Fruit fly (Drosophila melanogaster) whole organism, embryonic: ENCODE results near the gene CG31360.
A peak's percentile ranks its signal among the peaks of the same experiment; 100 is the strongest.

Experiments used
- Ada2b ChIP-seq: fragments of 200-800 bp; sonication (Bioruptor generic); IDR thresholded peaks from 2 replicates; pipeline ENCODE4 v1.3.6; 2022; ENCODE audit warnings: missing biosample characterization, missing genetic modification characterization
- Awh ChIP-seq: fragments of 200-800 bp; sonication (Bioruptor generic); IDR thresholded peaks from 2 replicates; pipeline ENCODE4, ENCODE4 v1.3.6; 2022; ENCODE audit warnings: missing biosample characterization, missing genetic modification characterization
- CG12942 ChIP-seq: fragments of 200-800 bp; sonication (Bioruptor generic); optimal IDR thresholded peaks from 3 replicates; lab custom pipeline; 2016; ENCODE audit warnings: missing biosample characterization, missing genetic modification characterization
- CG14014 ChIP-seq: fragments of 200-800 bp; sonication (Bioruptor generic); IDR thresholded peaks from 2 replicates; pipeline ENCODE4 v1.3.6; 2022; ENCODE audit warnings: missing biosample characterization, missing genetic modification characterization
- CG14050 ChIP-seq: fragments of 200-800 bp; sonication (Bioruptor generic); IDR thresholded peaks from 3 replicates; pipeline ENCODE4 v1.3.6; 2022; ENCODE audit warnings: missing biosample characterization, missing genetic modification characterization
- CG15269 ChIP-seq: fragments of 200-800 bp; sonication (Bioruptor generic); optimal IDR thresholded peaks from 2 replicates; lab custom pipeline; 2018; ENCODE audit warnings: missing biosample characterization, mild to moderate bottlenecking, missing genetic modification characterization, moderate library complexity
- CG17912 ChIP-seq: fragments of 200-800 bp; sonication (Bioruptor generic); optimal IDR thresholded peaks from 2 replicates; lab custom pipeline; 2018; ENCODE audit warnings: missing biosample characterization, mild to moderate bottlenecking, missing genetic modification characterization
- CG18764 ChIP-seq: fragments of 200-800 bp; sonication (Bioruptor generic); optimal IDR thresholded peaks from 3 replicates; lab custom pipeline; 2016; ENCODE audit warnings: missing biosample characterization, missing genetic modification characterization
- CG2712 ChIP-seq: fragments of 200-800 bp; optimal IDR thresholded peaks from 3 replicates; lab custom pipeline; 2019; ENCODE audit warnings: missing biosample characterization, mild to moderate bottlenecking, missing genetic modification characterization, moderate library complexity
- CG2875 ChIP-seq: fragments of 200-800 bp; sonication (Bioruptor generic); optimal IDR thresholded peaks from 2 replicates; lab custom pipeline; 2017; ENCODE audit warnings: missing biosample characterization, mild to moderate bottlenecking, missing genetic modification characterization, missing genetic modification reagents
- CG2889 ChIP-seq: fragments of 200-800 bp; sonication (Bioruptor generic); IDR thresholded peaks from 3 replicates; pipeline ENCODE4 v1.3.6; 2022; ENCODE audit warnings: missing biosample characterization, missing genetic modification characterization
- CG32532 ChIP-seq: fragments of 200-800 bp; sonication (Bioruptor generic); IDR thresholded peaks from 2 replicates; pipeline ENCODE4 v1.3.6; 2022; ENCODE audit warnings: missing biosample characterization, missing genetic modification characterization
- CG3407 ChIP-seq: fragments of 200-800 bp; sonication (Bioruptor generic); optimal IDR thresholded peaks from 2 replicates; lab custom pipeline; 2018; ENCODE audit warnings: missing biosample characterization, mild to moderate bottlenecking, missing genetic modification characterization
- CG3726 ChIP-seq: fragments of 200-800 bp; sonication (Bioruptor generic); IDR thresholded peaks from 3 replicates; pipeline ENCODE4, ENCODE4 v1.3.6; 2022; ENCODE audit warnings: missing biosample characterization, missing genetic modification characterization
- CG3995 ChIP-seq: fragments of 200-800 bp; sonication (Bioruptor generic); optimal IDR thresholded peaks from 3 replicates; lab custom pipeline; 2016; ENCODE audit warnings: missing biosample characterization, missing genetic modification characterization
- CG8089 ChIP-seq: fragments of 200-800 bp; sonication (Bioruptor generic); optimal IDR thresholded peaks from 3 replicates; lab custom pipeline; 2016; ENCODE audit warnings: missing biosample characterization, missing genetic modification characterization
- CG8359 ChIP-seq: fragments of 200-800 bp; sonication (Bioruptor generic); optimal IDR thresholded peaks from 2 replicates; lab custom pipeline; 2017; ENCODE audit warnings: missing biosample characterization, mild to moderate bottlenecking, missing genetic modification characterization, borderline replicate concordance
- CG8388 ChIP-seq: fragments of 200-800 bp; sonication (Bioruptor generic); optimal IDR thresholded peaks from 2 replicates; lab custom pipeline; 2019; ENCODE audit warnings: missing biosample characterization, mild to moderate bottlenecking, missing genetic modification characterization, moderate library complexity
- CG9609 ChIP-seq: fragments of 200-800 bp; sonication (Bioruptor generic); optimal IDR thresholded peaks from 3 replicates; lab custom pipeline; 2016; ENCODE audit warnings: missing biosample characterization, missing genetic modification characterization
- Gsc ChIP-seq: fragments of 200-800 bp; sonication (Bioruptor generic); IDR thresholded peaks from 2 replicates; pipeline ENCODE4 v1.3.6; 2022; ENCODE audit warnings: missing biosample characterization, missing genetic modification characterization
- HLH4C ChIP-seq: fragments of 200-800 bp; sonication (Bioruptor generic); IDR thresholded peaks from 3 replicates; pipeline ENCODE4 v1.3.6; 2022; ENCODE audit warnings: missing biosample characterization, missing genetic modification characterization; ENCODE audit not compliant: partially characterized antibody
- Hr51 ChIP-seq, 2 experiments: fragments of 200-800 bp; sonication (Bioruptor generic); optimal IDR thresholded peaks; 2 replicates in 1 of 2; 3 replicates in 1 of 2; lab custom pipeline; 2016 to 2018; ENCODE audit warnings: missing biosample characterization in 2 of 2, missing genetic modification characterization in 2 of 2, mild to moderate bottlenecking in 1 of 2, moderate library complexity in 1 of 2
- Jarid2 ChIP-seq: fragments of 200-800 bp; sonication (Bioruptor generic); optimal IDR thresholded peaks from 3 replicates; lab custom pipeline; 2017; ENCODE audit warnings: mild to moderate bottlenecking, missing biosample characterization, missing genetic modification reagents, missing genetic modification characterization
- MBD-R2 ChIP-seq: fragments of 200-800 bp; sonication (Bioruptor generic); IDR thresholded peaks from 2 replicates; pipeline ENCODE4 v1.3.6; 2022; ENCODE audit warnings: missing biosample characterization, missing genetic modification characterization
- NC2β ChIP-seq: fragments of 200-800 bp; sonication (Bioruptor generic); optimal IDR thresholded peaks from 2 replicates; lab custom pipeline; 2016; ENCODE audit warnings: missing biosample characterization, missing genetic modification characterization
- Oli ChIP-seq: fragments of 200-800 bp; sonication (Bioruptor generic); optimal IDR thresholded peaks from 2 replicates; lab custom pipeline; 2018; ENCODE audit warnings: missing biosample characterization, mild to moderate bottlenecking, missing genetic modification characterization, moderate library complexity
- Opbp ChIP-seq: fragments of 200-800 bp; sonication (Bioruptor generic); IDR thresholded peaks from 3 replicates; pipeline ENCODE4 v1.3.6; 2022; ENCODE audit warnings: missing biosample characterization, missing genetic modification characterization; ENCODE audit not compliant: partially characterized antibody
- Taf1 ChIP-seq: fragments of 200-800 bp; sonication (Bioruptor generic); IDR thresholded peaks from 2 replicates; pipeline ENCODE4 v1.3.6; 2022; ENCODE audit warnings: missing biosample characterization, missing genetic modification characterization
- amos ChIP-seq: fragments of 200-800 bp; sonication (Bioruptor generic); IDR thresholded peaks from 2 replicates; pipeline ENCODE4 v1.3.6; 2022; ENCODE audit warnings: missing biosample characterization, missing genetic modification characterization; ENCODE audit not compliant: partially characterized antibody
- ara ChIP-seq: fragments of 200-800 bp; sonication (Bioruptor generic); IDR thresholded peaks from 2 replicates; pipeline ENCODE4 v1.3.6; 2022; ENCODE audit warnings: missing biosample characterization, missing genetic modification characterization
- ase ChIP-seq: fragments of 200-800 bp; sonication (Bioruptor generic); IDR thresholded peaks from 3 replicates; pipeline ENCODE4 v1.3.6; 2022; ENCODE audit warnings: missing biosample characterization, missing genetic modification characterization
- cad ChIP-seq: fragments of >200 bp; optimal IDR thresholded peaks from 2 replicates; lab custom pipeline; 2017; ENCODE audit warnings: missing biosample characterization, missing genetic modification characterization
- chn ChIP-seq: fragments of 200-800 bp; sonication (Bioruptor generic); optimal IDR thresholded peaks from 2 replicates; lab custom pipeline; 2016; ENCODE audit warnings: missing biosample characterization, missing genetic modification characterization
- dmrt99B ChIP-seq: fragments of 200-800 bp; sonication (Bioruptor generic); optimal IDR thresholded peaks from 2 replicates; lab custom pipeline; 2018; ENCODE audit warnings: missing biosample characterization, mild to moderate bottlenecking, missing genetic modification characterization, moderate library complexity
- dpn ChIP-seq, 2 experiments: fragments of 200-800 bp; sonication (Bioruptor generic); optimal IDR thresholded peaks; 3 replicates each; lab custom pipeline; 2016; ENCODE audit warnings: missing biosample characterization in 2 of 2, missing genetic modification characterization in 2 of 2
- ems ChIP-seq: fragments of 200-800 bp; sonication (Bioruptor generic); optimal IDR thresholded peaks from 3 replicates; lab custom pipeline; 2016; ENCODE audit warnings: missing biosample characterization, missing genetic modification characterization
- hb ChIP-seq: fragments of 200-800 bp; sonication (Bioruptor generic); IDR thresholded peaks from 3 replicates; pipeline ENCODE4 v1.3.6; 2022; ENCODE audit warnings: missing biosample characterization, missing genetic modification characterization; ENCODE audit not compliant: partially characterized antibody
- insv ChIP-seq, 2 experiments: fragments of 200-800 bp; sonication (Bioruptor generic); optimal IDR thresholded peaks; 3 replicates each; lab custom pipeline; 2016 to 2018; ENCODE audit warnings: missing biosample characterization in 2 of 2, missing genetic modification characterization in 2 of 2
- kni ChIP-seq: fragments of 200-800 bp; sonication (Bioruptor generic); optimal IDR thresholded peaks from 3 replicates; lab custom pipeline; 2017; ENCODE audit warnings: mild to moderate bottlenecking, missing biosample characterization, missing genetic modification reagents, missing genetic modification characterization
- maf-S ChIP-seq: fragments of 200-800 bp; sonication (Bioruptor generic); optimal IDR thresholded peaks from 2 replicates; lab custom pipeline; 2016; ENCODE audit warnings: missing biosample characterization, missing genetic modification characterization
- pfk ChIP-seq: fragments of 200-800 bp; sonication (Bioruptor generic); optimal IDR thresholded peaks from 2 replicates; lab custom pipeline; 2018; ENCODE audit warnings: missing biosample characterization, mild to moderate bottlenecking, missing genetic modification characterization, moderate library complexity
- scrt ChIP-seq: fragments of 200-800 bp; sonication (Bioruptor generic); optimal IDR thresholded peaks from 2 replicates; lab custom pipeline; 2018; ENCODE audit warnings: missing biosample characterization, mild to moderate bottlenecking, missing genetic modification characterization, moderate library complexity
- sens ChIP-seq: fragments of 200-800 bp; sonication (Bioruptor generic); peaks from one replicate; lab custom pipeline; 2016; ENCODE audit warnings: missing biosample characterization, missing genetic modification characterization
- so ChIP-seq: fragments of 200-800 bp; sonication (Bioruptor generic); IDR thresholded peaks from 3 replicates; pipeline ENCODE4 v1.3.6; 2022; ENCODE audit warnings: missing biosample characterization, missing genetic modification characterization
- sob ChIP-seq: fragments of 200-800 bp; sonication (Bioruptor generic); IDR thresholded peaks from 2 replicates; pipeline ENCODE4 v1.3.6; 2022; ENCODE audit warnings: missing biosample characterization, missing genetic modification characterization
- tio ChIP-seq: fragments of 200-800 bp; sonication (Bioruptor generic); optimal IDR thresholded peaks from 2 replicates; lab custom pipeline; 2017; ENCODE audit warnings: missing biosample characterization, missing genetic modification characterization, inconsistent platforms
- trem ChIP-seq: fragments of 200-800 bp; optimal IDR thresholded peaks from 3 replicates; lab custom pipeline; 2019; ENCODE audit warnings: missing biosample characterization, mild to moderate bottlenecking, missing genetic modification characterization, moderate library complexity
- tx ChIP-seq: fragments of 200-800 bp; sonication (Bioruptor generic); optimal IDR thresholded peaks from 2 replicates; lab custom pipeline; 2016; ENCODE audit warnings: missing biosample characterization, missing genetic modification characterization
- zen ChIP-seq: fragments of 200-800 bp; sonication (Bioruptor generic); optimal IDR thresholded peaks from 3 replicates; lab custom pipeline; 2018; ENCODE audit warnings: missing biosample characterization, mild to moderate bottlenecking, missing genetic modification characterization, moderate library complexity

Gene CG31360

DNA sequence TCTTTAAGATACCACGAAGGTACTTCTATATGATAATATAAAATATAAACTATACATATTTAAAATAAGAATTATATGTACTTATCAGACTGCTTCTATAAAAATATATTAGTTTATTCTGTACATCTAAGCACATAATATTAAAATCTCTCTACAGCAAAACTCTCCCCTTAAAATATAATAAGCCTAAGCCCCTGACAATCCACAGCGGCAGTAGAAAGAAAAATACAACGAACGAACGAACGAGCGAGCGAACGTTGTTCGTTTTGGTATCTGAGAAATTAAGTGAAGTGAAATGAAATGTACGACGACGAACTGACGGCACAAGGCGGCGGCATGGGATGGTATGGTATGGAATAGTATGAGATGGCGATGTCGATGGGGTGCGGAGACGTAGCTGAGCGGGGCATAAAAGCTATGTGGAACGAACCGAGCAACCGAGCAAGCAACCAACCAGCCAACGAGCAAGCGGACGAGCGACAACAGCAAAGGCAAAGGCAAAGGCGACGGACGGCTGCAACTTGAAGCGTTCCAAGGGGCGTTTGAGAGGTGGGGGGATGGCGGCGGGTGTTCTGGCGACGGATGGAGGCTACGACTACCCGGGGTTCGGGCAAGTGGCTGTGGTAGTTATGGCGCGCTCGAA is 15.7 kb downstream of the CG31360 start (continued):
- TF ChIP-seq Ada2b (GFP tag; lab: Robert Waterston, UW) (peak; percentile 98), Gsc (GFP tag; lab: Robert Waterston, UW) (peak; percentile 89), CG8359 (GFP tag; lab: Kevin White, UChicago) (peak; percentile 91), CG32532 (peak; percentile 99), pfk (peak; percentile 78), CG2889 (GFP tag; lab: Robert Waterston, UW) (peak; percentile 97), CG8388 (GFP tag; lab: Kevin White, UChicago) (peak; percentile 98), HLH4C (GFP tag; lab: Robert Waterston, UW) (0 out of 3 replicates have a peak, but pooled peaks have one; percentile 1), ase (GFP tag; lab: Robert Waterston, UW) (peak; percentile 96), hb (no peak), Awh (peak; percentile 98), scrt (GFP tag; lab: Kevin White, UChicago) (peak; percentile 97), Hr51 (GFP tag; optimal IDR thresholded peaks at IDR 0.05; lab: Kevin White, UChicago) (peak; percentile 90 to 99), CG3407 (GFP tag; lab: Kevin White, UChicago) (peak; percentile 95), trem (peak; percentile 96), cad (GFP tag; lab: Kevin White, UChicago) (no peak), amos (no peak; the same call in 1 of the 2 replicates), Jarid2 (GFP tag; lab: Kevin White, UChicago) (peak; percentile 90), ems (peak; percentile 88), chn (GFP tag; lab: Kevin White, UChicago) (peak; percentile 76), CG18764 (GFP tag; lab: Kevin White, UChicago) (peak; percentile 93), dpn (GFP tag; optimal IDR thresholded peaks at IDR 0.05; lab: Kevin White, UChicago) (peak; percentile 84 to 97), Opbp (GFP tag; lab: Robert Waterston, UW) (0 out of 3 replicates have a peak, but pooled peaks have one; percentile 26), CG14050 (GFP tag; lab: Robert Waterston, UW) (peak; percentile 97), Taf1 (GFP tag; lab: Robert Waterston, UW) (peak; percentile 96), CG15269 (tag; lab: Kevin White, UChicago) (peak; percentile 99), CG2875 (GFP tag; lab: Kevin White, UChicago) (peak; percentile 97), so (peak; percentile 99), CG3726 (GFP tag; lab: Robert Waterston, UW) (peak; percentile 97), dmrt99B (tag; lab: Kevin White, UChicago) (peak; percentile 99), zen (tag; lab: Kevin White, UChicago) (peak; percentile 93), maf-S (GFP tag; lab: Kevin White, UChicago) (peak; percentile 77), CG2712 (tag; lab: Kevin White, UChicago) (peak; percentile 99), CG12942 (GFP tag; lab: Kevin White, UChicago) (peak; percentile 96), CG14014 (GFP tag; lab: Robert Waterston, UW) (peak; percentile 98), NC2β (GFP tag; lab: Kevin White, UChicago) (peak; percentile 60), sens (peak; percentile 97), CG8089 (GFP tag; lab: Kevin White, UChicago) (peak; percentile 41), tx (peak; percentile 80), Oli (tag; lab: Kevin White, UChicago) (peak; percentile 99), kni (GFP tag; lab: Kevin White, UChicago) (peak; percentile 69), CG9609 (peak; percentile 65), tio (GFP tag; lab: Kevin White, UChicago) (no peak), sob (GFP tag; lab: Robert Waterston, UW) (peak; percentile 98), CG17912 (GFP tag; lab: Kevin White, UChicago) (peak; percentile 93), MBD-R2 (GFP tag; lab: Robert Waterston, UW) (peak; percentile 95), CG3995 (GFP tag; lab: Kevin White, UChicago) (peak; percentile 56), ara (peak; percentile 96), insv (GFP tag; optimal IDR thresholded peaks at IDR 0.05; lab: Kevin White, UChicago) (peak in 1 of 2 experiments; percentile 84)
